Fruit fly (Drosophila melanogaster) whole organism: Measurements from ENCODE around the gene indra.

Experiments used
- CG8478 ChIP-seq: fragments of >200 bp; optimal IDR thresholded peaks from 2 replicates; lab custom pipeline; 2018; ENCODE audit warnings: inconsistent platforms
- Dll ChIP-seq: fragments of >200 bp; optimal IDR thresholded peaks from 2 replicates; lab custom pipeline; 2017
- EcR ChIP-seq, 2 experiments: fragments of >200 bp; optimal IDR thresholded peaks; 2 replicates each; lab custom pipeline; 2017; ENCODE audit warnings: missing biosample characterization in 2 of 2, missing genetic modification characterization in 2 of 2, missing genetic modification reagents in 2 of 2
- pan ChIP-seq: fragments of >200 bp; optimal IDR thresholded peaks from 2 replicates; lab custom pipeline; 2017
- psq ChIP-seq: fragments of >200 bp; optimal IDR thresholded peaks from 2 replicates; lab custom pipeline; 2017
- usp ChIP-seq: fragments of >200 bp; optimal IDR thresholded peaks from 2 replicates; lab custom pipeline; 2017; ENCODE audit warnings: missing biosample characterization, missing genetic modification characterization, mixed read lengths

dm6 chr3L:1318241-1318640 lies 24.0 kb downstream of the indra start, which contains the start of gene Myo61F:
- no peak for TF ChIP-seq psq
- no peak for TF ChIP-seq pan
- TF ChIP-seq CG8478 (lab: Kevin White, UChicago): no peak
- TF ChIP-seq Dll (lab: Kevin White, UChicago): no peak
- TF ChIP-seq EcR (GFP tag; optimal IDR thresholded peaks at IDR 0.05; lab: Kevin White, UChicago): no peak
- no peak for TF ChIP-seq usp (GFP tag; lab: Kevin White, UChicago)
